Fruit fly (Drosophila melanogaster): ENCODE measurements around the gene Nos.

DNA sequence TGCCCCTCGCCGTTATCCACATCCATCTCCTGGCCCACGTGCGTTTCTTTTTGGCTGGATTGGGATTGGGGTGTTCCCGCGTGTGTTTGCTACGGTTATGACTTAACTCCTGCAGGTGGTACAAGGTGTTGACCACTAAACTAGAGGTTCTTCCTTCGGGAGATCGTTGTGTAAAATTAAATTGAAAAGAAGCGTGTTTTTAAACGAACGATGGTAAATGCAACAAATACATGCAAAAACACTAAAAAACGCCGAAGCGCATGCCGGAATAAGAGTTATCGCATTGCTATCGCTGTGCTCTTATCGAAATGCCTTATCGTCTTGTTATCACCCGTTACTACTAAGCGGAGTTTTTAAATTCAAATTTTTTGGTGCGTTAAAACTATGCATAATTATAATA, 67.6 kb downstream of the Nos start, which contains the start of gene CG6724:
- TF ChIP-seq CG8478 (optimal IDR thresholded peaks at IDR 0.05): no peak
- TF ChIP-seq CTCF (optimal IDR thresholded peaks at IDR 0.05): no peak
